Worm (Caenorhabditis elegans) whole organism, L2 larva: Measurements from ENCODE around the gene dnj-24.

Source experiments
- C34F6.9 ChIP-seq: fragments of 150-350 bp; optimal IDR thresholded peaks from 2 replicates; lab custom pipeline; 2014; ENCODE audit warnings: missing biosample characterization, missing genetic modification characterization
- F13H6.1 ChIP-seq: sonication (generic microtip); optimal IDR thresholded peaks from 2 replicates; lab custom pipeline; 2016; ENCODE audit warnings: missing genetic modification characterization, missing compliant biosample characterization
- R02D3.7 ChIP-seq: fragments of 150-350 bp; optimal IDR thresholded peaks from 2 replicates; lab custom pipeline; 2014; ENCODE audit warnings: missing biosample characterization, missing genetic modification characterization
- ZK546.5 ChIP-seq: sonication (generic microtip); optimal IDR thresholded peaks from 2 replicates; lab custom pipeline; 2017; ENCODE audit warnings: missing biosample characterization, missing genetic modification characterization
- alr-1 ChIP-seq: fragments of 150-350 bp; optimal IDR thresholded peaks from 2 replicates; lab custom pipeline; 2014; ENCODE audit warnings: missing biosample characterization, missing genetic modification characterization
- aly-2 ChIP-seq: fragments of 150-350 bp; optimal IDR thresholded peaks from 2 replicates; lab custom pipeline; 2014; ENCODE audit warnings: missing biosample characterization, missing genetic modification characterization
- ama-1 ChIP-seq: fragments of 150-350 bp; optimal IDR thresholded peaks from 2 replicates; lab custom pipeline; 2018; ENCODE audit warnings: inconsistent platforms
- blmp-1 ChIP-seq: sonication (generic microtip); optimal IDR thresholded peaks from 2 replicates; lab custom pipeline; 2017; ENCODE audit warnings: missing genetic modification characterization, mild to moderate bottlenecking, missing compliant biosample characterization, antibody characterized with exemption, moderate library complexity; ENCODE audit not compliant: insufficient read depth
- ceh-16 ChIP-seq: fragments of 150-350 bp; optimal IDR thresholded peaks from 2 replicates; lab custom pipeline; 2014; ENCODE audit warnings: missing biosample characterization, missing genetic modification characterization
- ceh-82 ChIP-seq: fragments of 150-350 bp; optimal IDR thresholded peaks from 2 replicates; lab custom pipeline; 2014; ENCODE audit warnings: missing biosample characterization, missing genetic modification characterization
- crh-2 ChIP-seq: sonication (generic microtip); optimal IDR thresholded peaks from 2 replicates; lab custom pipeline; 2017; ENCODE audit warnings: missing biosample characterization, missing genetic modification characterization
- egl-27 ChIP-seq: sonication (generic microtip); optimal IDR thresholded peaks from 3 replicates; lab custom pipeline; 2017; ENCODE audit warnings: missing biosample characterization, missing genetic modification reagents, missing genetic modification characterization
- elt-1 ChIP-seq: fragments of 150-350 bp; optimal IDR thresholded peaks from 2 replicates; lab custom pipeline; 2014; ENCODE audit warnings: missing biosample characterization, missing genetic modification characterization
- elt-3 ChIP-seq: sonication (generic microtip); optimal IDR thresholded peaks from 2 replicates; lab custom pipeline; 2017; ENCODE audit warnings: missing biosample characterization, missing genetic modification characterization
- fos-1 ChIP-seq: fragments of 150-350 bp; optimal IDR thresholded peaks from 2 replicates; lab custom pipeline; 2014; ENCODE audit warnings: missing biosample characterization, missing genetic modification characterization
- gmeb-1 ChIP-seq: fragments of 150-350 bp; optimal IDR thresholded peaks from 2 replicates; lab custom pipeline; 2014; ENCODE audit warnings: missing biosample characterization, missing genetic modification characterization
- lin-11 ChIP-seq: fragments of 150-350 bp; sonication (generic microtip); optimal IDR thresholded peaks from 2 replicates; lab custom pipeline; 2014; ENCODE audit warnings: missing biosample characterization, missing genetic modification characterization, inconsistent platforms, mixed read lengths
- lin-13 ChIP-seq: fragments of 150-350 bp; optimal IDR thresholded peaks from 2 replicates; lab custom pipeline; 2014; ENCODE audit warnings: missing biosample characterization, missing genetic modification reagents, missing genetic modification characterization
- lsy-2 ChIP-seq, 2 experiments: fragments of 150-350 bp in 1 of 2; sonication (generic microtip) in 1 of 2; optimal IDR thresholded peaks; 2 replicates each; lab custom pipeline; 2014 to 2017; ENCODE audit warnings: missing biosample characterization in 2 of 2, missing genetic modification characterization in 2 of 2
- mab-5 ChIP-seq: fragments of 150-350 bp; optimal IDR thresholded peaks from 2 replicates; lab custom pipeline; 2014; ENCODE audit warnings: missing biosample characterization, missing genetic modification characterization
- mbf-1 ChIP-seq: sonication (generic microtip); optimal IDR thresholded peaks from 2 replicates; lab custom pipeline; 2017; ENCODE audit warnings: missing biosample characterization, missing genetic modification characterization
- mdl-1 ChIP-seq, 2 experiments: fragments of 150-350 bp in 1 of 2; sonication (generic microtip) in 1 of 2; optimal IDR thresholded peaks; 2 replicates each; lab custom pipeline; 2017; ENCODE audit warnings: missing biosample characterization in 2 of 2, missing genetic modification characterization in 2 of 2
- nhr-10 ChIP-seq: sonication (generic microtip); optimal IDR thresholded peaks from 2 replicates; lab custom pipeline; 2017; ENCODE audit warnings: missing biosample characterization, missing genetic modification characterization
- nhr-12 ChIP-seq: fragments of 150-350 bp; optimal IDR thresholded peaks from 2 replicates; lab custom pipeline; 2014; ENCODE audit warnings: missing biosample characterization, missing genetic modification characterization
- nhr-129 ChIP-seq: fragments of 150-350 bp; optimal IDR thresholded peaks from 2 replicates; lab custom pipeline; 2014; ENCODE audit warnings: missing biosample characterization, missing genetic modification characterization
- nhr-237 ChIP-seq: fragments of 150-350 bp; optimal IDR thresholded peaks from 2 replicates; lab custom pipeline; 2014; ENCODE audit warnings: missing biosample characterization, missing genetic modification characterization
- nhr-25 ChIP-seq: fragments of 150-350 bp; sonication (generic microtip); optimal IDR thresholded peaks from 3 replicates; lab custom pipeline; 2014; ENCODE audit warnings: missing biosample characterization, missing genetic modification characterization
- peb-1 ChIP-seq: fragments of 150-350 bp; optimal IDR thresholded peaks from 2 replicates; lab custom pipeline; 2014; ENCODE audit warnings: missing biosample characterization, missing genetic modification characterization
- sem-4 ChIP-seq: fragments of 150-350 bp; optimal IDR thresholded peaks from 2 replicates; lab custom pipeline; 2014; ENCODE audit warnings: missing biosample characterization, missing genetic modification reagents, missing genetic modification characterization
- sma-3 ChIP-seq: sonication (generic microtip); optimal IDR thresholded peaks from 2 replicates; lab custom pipeline; 2016; ENCODE audit warnings: missing genetic modification reagents, missing genetic modification characterization, missing compliant biosample characterization
- sma-9 ChIP-seq, 2 experiments: fragments of 150-350 bp in 1 of 2; sonication (generic microtip) in 1 of 2; optimal IDR thresholded peaks; 2 replicates each; lab custom pipeline; 2014 to 2016; ENCODE audit warnings: missing genetic modification characterization in 2 of 2, mild to moderate bottlenecking in 1 of 2, missing biosample characterization in 1 of 2, missing compliant biosample characterization in 1 of 2, missing genetic modification reagents in 1 of 2, moderate library complexity in 1 of 2
- snpc-4 ChIP-seq: fragments of 150-350 bp; optimal IDR thresholded peaks from 2 replicates; lab custom pipeline; 2014; ENCODE audit warnings: missing biosample characterization, missing genetic modification characterization
- unc-55 ChIP-seq: fragments of 150-350 bp; sonication (generic microtip); optimal IDR thresholded peaks from 3 replicates; lab custom pipeline; 2014; ENCODE audit warnings: missing biosample characterization, missing genetic modification reagents, missing genetic modification characterization
- zag-1 ChIP-seq: fragments of 150-350 bp; optimal IDR thresholded peaks from 2 replicates; lab custom pipeline; 2014; ENCODE audit warnings: missing biosample characterization, missing genetic modification characterization
- ztf-11 ChIP-seq: sonication (generic microtip); optimal IDR thresholded peaks from 2 replicates; lab custom pipeline; 2017; ENCODE audit warnings: missing biosample characterization, missing genetic modification characterization
- ztf-4 ChIP-seq: fragments of 150-350 bp; optimal IDR thresholded peaks from 2 replicates; lab custom pipeline; 2014; ENCODE audit warnings: missing biosample characterization, missing genetic modification characterization

dnj-24 gene

ce11 chrIII:5442711-5443253 is 18.9 kb upstream of the dnj-24 start, which contains the start of the genes T24G10.2 and disl-2:
TSS of gene T24G10.2 (minus strand) at chrIII:5442761.
TSS of gene disl-2 (plus strand) at chrIII:5443167.
- no peak for TF ChIP-seq elt-1 (tag; lab: Kevin White, UChicago)
- TF ChIP-seq nhr-12 (tag; lab: Kevin White, UChicago), result no peak
- TF ChIP-seq crh-2 (tag; lab: Kevin White, UChicago), result peak; percentile 41
- TF ChIP-seq lin-13 (GFP tag; lab: Kevin White, UChicago), result peak; percentile 44
- TF ChIP-seq C34F6.9 (tag; lab: Kevin White, UChicago), result peak; percentile 80
- no peak for TF ChIP-seq lin-11
- peak; percentile 85 for TF ChIP-seq unc-55 (GFP tag; lab: Kevin White, UChicago)
- TF ChIP-seq sma-9 (GFP tag; optimal IDR thresholded peaks at IDR 0.05; lab: Kevin White, UChicago), result peak; percentile 19
- no peak for TF ChIP-seq sma-9 (tag; optimal IDR thresholded peaks at IDR 0.05; lab: Kevin White, UChicago)
- no peak for TF ChIP-seq blmp-1
- TF ChIP-seq egl-27 (tag; lab: Kevin White, UChicago), result no peak
- no peak for TF ChIP-seq ceh-16 (tag; lab: Kevin White, UChicago)
- TF ChIP-seq lsy-2 (tag; optimal IDR thresholded peaks at IDR 0.05; lab: Kevin White, UChicago), result peak; percentile 94 to 99
- TF ChIP-seq R02D3.7 (tag; lab: Kevin White, UChicago), result no peak
- peak; percentile 18 for TF ChIP-seq fos-1 (tag; lab: Kevin White, UChicago)
- TF ChIP-seq F13H6.1 (tag; lab: Kevin White, UChicago), result peak; percentile 5
- peak; percentile 66 for TF ChIP-seq nhr-129 (tag; lab: Kevin White, UChicago)
- TF ChIP-seq aly-2 (tag; lab: Kevin White, UChicago), result no peak
- no peak for TF ChIP-seq gmeb-1 (tag; lab: Kevin White, UChicago)
- TF ChIP-seq nhr-25 (tag; lab: Kevin White, UChicago), result no peak
- no peak for TF ChIP-seq mdl-1 (tag; optimal IDR thresholded peaks at IDR 0.05; lab: Kevin White, UChicago)
- TF ChIP-seq, all 48 proteins: peak for 9

DNA sequence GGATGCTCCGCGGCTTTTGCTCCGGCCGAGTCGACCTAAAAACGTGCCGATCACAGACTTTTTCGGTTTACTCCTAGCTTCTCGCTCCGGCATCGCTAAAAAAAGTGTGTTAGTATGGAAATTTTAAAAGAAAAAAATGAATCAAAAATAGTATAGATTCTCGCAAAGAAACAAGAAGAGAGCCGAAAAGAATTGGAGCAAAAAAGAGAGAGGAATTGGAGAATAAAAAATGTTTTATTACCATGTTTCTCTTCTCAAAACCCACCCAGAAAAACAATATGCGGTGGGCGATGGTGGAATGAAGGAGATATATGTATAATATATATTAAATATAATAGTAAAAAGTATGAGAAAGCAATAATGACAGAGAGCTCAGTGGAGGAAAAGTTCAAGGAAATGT is 16.7 kb upstream of the dnj-24 start, which contains the start of gene W03A5.6:
Gene W03A5.6, minus strand, starts transcription at position 101 of the 400 bp plus-strand sequence.
- no peak for TF ChIP-seq sem-4 (tag; lab: Kevin White, UChicago)
- no peak for TF ChIP-seq C34F6.9 (tag; lab: Kevin White, UChicago)
- TF ChIP-seq ztf-11 (tag; lab: Kevin White, UChicago), result no peak
- TF ChIP-seq mab-5, result no peak
- TF ChIP-seq, all 48 proteins: peak for 0

DNA sequence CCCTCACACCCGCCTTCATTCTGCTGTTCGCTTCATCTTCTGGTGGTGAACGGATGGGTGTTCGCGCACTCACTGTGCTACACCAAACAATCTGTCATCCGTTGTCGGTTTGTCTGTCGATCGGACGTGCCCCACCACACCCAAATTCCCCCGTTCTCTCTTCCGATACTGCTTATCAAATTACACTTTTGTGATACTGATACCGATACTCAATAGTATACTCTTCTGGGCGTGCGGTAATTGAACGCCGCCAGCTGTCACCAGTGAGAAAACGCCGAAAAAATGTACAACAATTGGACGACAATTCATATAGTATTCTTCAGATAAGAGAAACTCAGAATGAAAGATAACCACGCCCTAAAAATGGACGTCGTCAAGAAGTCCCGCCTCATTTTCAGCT is 14.2 kb upstream of the dnj-24 start:
- TF ChIP-seq gmeb-1 (tag; lab: Kevin White, UChicago) (no peak), fos-1 (tag; lab: Kevin White, UChicago) (peak; percentile 35), nhr-25 (tag; lab: Kevin White, UChicago) (no peak), ceh-82 (tag; lab: Kevin White, UChicago) (no peak)

- TF ChIP-seq blmp-1, result no peak
- no peak for TF ChIP-seq sma-3 (GFP tag; lab: Kevin White, UChicago)
- no peak for TF ChIP-seq gmeb-1 (tag; lab: Kevin White, UChicago)
- TF ChIP-seq unc-55 (GFP tag; lab: Kevin White, UChicago), result no peak
- no peak for TF ChIP-seq sma-9 (GFP tag; optimal IDR thresholded peaks at IDR 0.05; lab: Kevin White, UChicago)
- no peak for TF ChIP-seq sma-9 (tag; optimal IDR thresholded peaks at IDR 0.05; lab: Kevin White, UChicago)
These were observed 12.4 kb upstream of the dnj-24 start for ce11 chrIII:5436306-5436705.

ce11 chrIII:5427096-5427495 is 3.2 kb upstream of the dnj-24 start:
- TF ChIP-seq alr-1 (tag; lab: Kevin White, UChicago), result no peak
- no peak for TF ChIP-seq nhr-237 (tag; lab: Kevin White, UChicago)
- no peak for TF ChIP-seq lsy-2 (tag; optimal IDR thresholded peaks at IDR 0.05; lab: Kevin White, UChicago)
- TF ChIP-seq nhr-12 (tag; lab: Kevin White, UChicago), result no peak
- no peak for TF ChIP-seq mbf-1
- no peak for TF ChIP-seq ztf-4
- no peak for TF ChIP-seq ZK546.5 (tag; lab: Kevin White, UChicago)
- no peak for TF ChIP-seq peb-1 (tag; lab: Kevin White, UChicago)
- no peak for TF ChIP-seq ama-1 (lab: Kevin White, UChicago)
- no peak for TF ChIP-seq snpc-4 (tag; lab: Kevin White, UChicago)
- no peak for TF ChIP-seq nhr-25 (tag; lab: Kevin White, UChicago)
- no peak for TF ChIP-seq zag-1 (tag; lab: Kevin White, UChicago)
- TF ChIP-seq mdl-1 (tag; optimal IDR thresholded peaks at IDR 0.05; lab: Kevin White, UChicago), result no peak
- TF ChIP-seq elt-1 (tag; lab: Kevin White, UChicago), result no peak
- no peak for TF ChIP-seq fos-1 (tag; lab: Kevin White, UChicago)
- no peak for TF ChIP-seq nhr-10 (tag; lab: Kevin White, UChicago)
- TF ChIP-seq elt-3 (tag; lab: Kevin White, UChicago), result no peak
- no peak for TF ChIP-seq sma-9 (GFP tag; optimal IDR thresholded peaks at IDR 0.05; lab: Kevin White, UChicago)
- TF ChIP-seq sma-9 (tag; optimal IDR thresholded peaks at IDR 0.05; lab: Kevin White, UChicago), result no peak
- no peak for TF ChIP-seq unc-55 (GFP tag; lab: Kevin White, UChicago)
